Worm (Caenorhabditis elegans): ENCODE results near the gene F53C11.4.

DNA sequence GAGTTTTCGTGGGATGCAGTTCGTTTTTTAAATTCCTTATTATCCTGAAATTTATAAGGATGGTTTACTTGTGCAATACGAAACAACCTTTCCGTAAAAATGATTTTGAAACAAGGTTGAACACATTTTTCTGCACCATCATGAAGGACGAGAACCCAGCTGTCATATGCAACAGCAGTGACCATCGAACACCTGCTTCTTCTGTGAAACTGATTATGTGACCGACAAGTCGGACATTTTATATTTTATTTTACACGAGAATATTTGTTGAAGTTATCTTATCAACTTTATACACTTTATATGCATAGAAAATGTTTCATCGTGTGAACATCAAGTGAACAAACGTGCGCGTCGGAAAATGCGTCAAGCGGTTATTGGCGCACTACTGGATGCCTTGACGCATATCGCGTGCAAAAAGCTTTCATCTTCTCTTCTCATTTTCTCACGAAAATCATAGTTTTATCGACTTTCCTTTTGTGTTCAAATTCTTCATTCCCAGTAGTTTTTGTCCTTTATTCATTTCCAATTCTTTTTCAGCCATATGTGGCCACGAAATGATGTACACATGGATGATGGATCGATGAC, 31.8 kb upstream of the F53C11.4 start, which contains the start of gene sel-10:
- no peak for TF ChIP-seq elt-3 (tag; optimal IDR thresholded peaks at IDR 0.05)
- TF ChIP-seq ces-1 (GFP tag; optimal IDR thresholded peaks at IDR 0.05), result no peak
- no peak for TF ChIP-seq snpc-4 (tag; optimal IDR thresholded peaks at IDR 0.05)

Measured in whole organism, mixed stage, embryonic.